Fruit fly (Drosophila melanogaster) whole organism, embryonic: ENCODE data around the gene Cad89D.
A peak's percentile ranks its signal among the peaks of the same experiment; 100 is the strongest.

Experiments
- ATbp ChIP-seq: fragments of 200-800 bp; sonication (Bioruptor generic); optimal IDR thresholded peaks from 2 replicates; lab custom pipeline; 2017; ENCODE audit warnings: missing biosample characterization, mild to moderate bottlenecking, missing genetic modification characterization, missing genetic modification reagents
- CG11504 ChIP-seq: fragments of 200-800 bp; sonication (Bioruptor generic); optimal IDR thresholded peaks from 3 replicates; lab custom pipeline; 2019; ENCODE audit warnings: missing biosample characterization, mild to moderate bottlenecking, missing genetic modification characterization, moderate library complexity
- CG13424 ChIP-seq: fragments of 200-800 bp; sonication (Bioruptor generic); optimal IDR thresholded peaks from 2 replicates; lab custom pipeline; 2019; ENCODE audit warnings: missing biosample characterization, mild to moderate bottlenecking, missing genetic modification characterization, moderate library complexity
- CG14441 ChIP-seq: fragments of 200-800 bp; sonication (Bioruptor generic); IDR thresholded peaks from 2 replicates; pipeline ENCODE4 v1.3.6; 2022; ENCODE audit warnings: missing biosample characterization, missing genetic modification characterization
- CG14710 ChIP-seq: fragments of 200-800 bp; sonication (Bioruptor generic); optimal IDR thresholded peaks from 3 replicates; lab custom pipeline; 2019; ENCODE audit warnings: missing biosample characterization, mild to moderate bottlenecking, missing genetic modification characterization, moderate library complexity
- CG15269 ChIP-seq: fragments of 200-800 bp; sonication (Bioruptor generic); optimal IDR thresholded peaks from 2 replicates; lab custom pipeline; 2018; ENCODE audit warnings: missing biosample characterization, mild to moderate bottlenecking, missing genetic modification characterization, moderate library complexity
- CG17186 ChIP-seq: fragments of 200-800 bp; sonication (Bioruptor generic); optimal IDR thresholded peaks from 3 replicates; lab custom pipeline; 2017; ENCODE audit warnings: missing biosample characterization, missing genetic modification reagents, missing genetic modification characterization
- CG17328 ChIP-seq: fragments of 200-800 bp; sonication (Bioruptor generic); IDR thresholded peaks from 2 replicates; pipeline ENCODE4 v1.3.6; 2022; ENCODE audit warnings: missing biosample characterization, missing genetic modification characterization
- CG17361 ChIP-seq: fragments of 200-800 bp; sonication (Bioruptor generic); IDR thresholded peaks from 3 replicates; pipeline ENCODE4 v1.3.6; 2022; ENCODE audit warnings: missing biosample characterization, missing genetic modification characterization
- CG17829 ChIP-seq: fragments of 200-800 bp; optimal IDR thresholded peaks from 2 replicates; lab custom pipeline; 2019; ENCODE audit warnings: missing biosample characterization, mild to moderate bottlenecking, missing genetic modification characterization, moderate library complexity
- CG18262 ChIP-seq: fragments of 200-800 bp; optimal IDR thresholded peaks from 3 replicates; lab custom pipeline; 2019; ENCODE audit warnings: missing biosample characterization, mild to moderate bottlenecking, missing genetic modification characterization, moderate library complexity
- CG18476 ChIP-seq: fragments of 200-800 bp; sonication (Bioruptor generic); optimal IDR thresholded peaks from 2 replicates; lab custom pipeline; 2016; ENCODE audit warnings: missing biosample characterization, mild to moderate bottlenecking, missing genetic modification characterization
- CG18764 ChIP-seq: fragments of 200-800 bp; sonication (Bioruptor generic); optimal IDR thresholded peaks from 3 replicates; lab custom pipeline; 2016; ENCODE audit warnings: missing biosample characterization, missing genetic modification characterization
- CG2678 ChIP-seq: fragments of 200-800 bp; sonication (Bioruptor generic); optimal IDR thresholded peaks from 3 replicates; lab custom pipeline; 2019; ENCODE audit warnings: missing biosample characterization, mild to moderate bottlenecking, missing genetic modification characterization, moderate library complexity
- CG30403 ChIP-seq: fragments of 200-800 bp; sonication (Bioruptor generic); optimal IDR thresholded peaks from 3 replicates; lab custom pipeline; 2016; ENCODE audit warnings: missing biosample characterization, missing genetic modification characterization
- CG31441 ChIP-seq: fragments of 200-800 bp; sonication (Bioruptor generic); IDR thresholded peaks from 2 replicates; pipeline ENCODE4 v1.3.6; 2022; ENCODE audit warnings: missing biosample characterization, missing genetic modification characterization
- CG4424 ChIP-seq: fragments of 200-800 bp; sonication (Bioruptor generic); optimal IDR thresholded peaks from 3 replicates; lab custom pipeline; 2016; ENCODE audit warnings: missing biosample characterization, missing genetic modification characterization
- CG4820 ChIP-seq: fragments of 200-800 bp; sonication (Bioruptor generic); optimal IDR thresholded peaks from 3 replicates; lab custom pipeline; 2016; ENCODE audit warnings: missing biosample characterization, missing genetic modification characterization
- CG5245 ChIP-seq: fragments of 200-800 bp; sonication (Bioruptor generic); optimal IDR thresholded peaks from 3 replicates; lab custom pipeline; 2016; ENCODE audit warnings: missing biosample characterization, missing genetic modification characterization
- CG7839 ChIP-seq: fragments of 200-800 bp; sonication (Bioruptor generic); optimal IDR thresholded peaks from 3 replicates; lab custom pipeline; 2018; ENCODE audit warnings: missing biosample characterization, mild to moderate bottlenecking, missing genetic modification characterization, moderate library complexity
- CG7928 ChIP-seq: fragments of 200-800 bp; sonication (Bioruptor generic); optimal IDR thresholded peaks from 2 replicates; lab custom pipeline; 2017; ENCODE audit warnings: missing biosample characterization, mild to moderate bottlenecking, missing genetic modification characterization
- CG8924 ChIP-seq: fragments of 200-800 bp; optimal IDR thresholded peaks from 3 replicates; lab custom pipeline; 2019; ENCODE audit warnings: missing biosample characterization, mild to moderate bottlenecking, missing genetic modification characterization, moderate library complexity
- CG9932 ChIP-seq: fragments of 200-800 bp; sonication (Bioruptor generic); IDR thresholded peaks from 2 replicates; pipeline ENCODE4 v1.3.6; 2022; ENCODE audit warnings: missing biosample characterization, missing genetic modification characterization
- CTCF ChIP-seq: fragments of 200-800 bp; sonication (Bioruptor generic); optimal IDR thresholded peaks from 2 replicates; lab custom pipeline; 2017; ENCODE audit warnings: missing biosample characterization, mild to moderate bottlenecking, missing genetic modification characterization, moderate library complexity
- D19A ChIP-seq: fragments of 200-800 bp; optimal IDR thresholded peaks from 3 replicates; lab custom pipeline; 2019; ENCODE audit warnings: missing biosample characterization, mild to moderate bottlenecking, missing genetic modification characterization, moderate library complexity
- Dbx ChIP-seq: fragments of 200-800 bp; sonication (Bioruptor generic); IDR thresholded peaks from 3 replicates; pipeline ENCODE4 v1.3.6; 2022; ENCODE audit warnings: missing biosample characterization, missing genetic modification characterization
- Mad ChIP-seq: fragments of 200-800 bp; sonication (Bioruptor generic); optimal IDR thresholded peaks from 2 replicates; lab custom pipeline; 2016; ENCODE audit warnings: missing biosample characterization, missing genetic modification characterization
- Spps ChIP-seq: fragments of 200-800 bp; sonication (Bioruptor generic); optimal IDR thresholded peaks from 2 replicates; lab custom pipeline; 2018; ENCODE audit warnings: missing biosample characterization, mild to moderate bottlenecking, missing genetic modification characterization
- YL-1 ChIP-seq: fragments of 200-800 bp; sonication (Bioruptor generic); optimal IDR thresholded peaks from 3 replicates; lab custom pipeline; 2017; ENCODE audit warnings: missing biosample characterization, mild to moderate bottlenecking, missing genetic modification characterization
- bcd ChIP-seq: fragments of 200-800 bp; sonication (Bioruptor generic); optimal IDR thresholded peaks from 2 replicates; lab custom pipeline; 2017; ENCODE audit warnings: missing biosample characterization, mild to moderate bottlenecking, missing genetic modification characterization
- dmrt99B ChIP-seq: fragments of 200-800 bp; sonication (Bioruptor generic); optimal IDR thresholded peaks from 2 replicates; lab custom pipeline; 2018; ENCODE audit warnings: missing biosample characterization, mild to moderate bottlenecking, missing genetic modification characterization, moderate library complexity
- gcm ChIP-seq: fragments of 200-800 bp; sonication (Bioruptor generic); optimal IDR thresholded peaks from 2 replicates; lab custom pipeline; 2019; ENCODE audit warnings: missing biosample characterization, mild to moderate bottlenecking, missing genetic modification characterization, moderate library complexity
- gsb-n ChIP-seq: fragments of 200-800 bp; sonication (Bioruptor generic); optimal IDR thresholded peaks from 3 replicates; lab custom pipeline; 2018; ENCODE audit warnings: missing biosample characterization, mild to moderate bottlenecking, missing genetic modification characterization
- lab ChIP-seq: fragments of 200-800 bp; sonication (Bioruptor generic); optimal IDR thresholded peaks from 3 replicates; lab custom pipeline; 2017; ENCODE audit warnings: missing biosample characterization, missing genetic modification characterization, mild to moderate bottlenecking, moderate library complexity, missing genetic modification reagents
- lbe ChIP-seq: fragments of 200-800 bp; sonication (Bioruptor generic); optimal IDR thresholded peaks from 2 replicates; lab custom pipeline; 2016; ENCODE audit warnings: missing biosample characterization, mild to moderate bottlenecking, missing genetic modification characterization
- lola ChIP-seq, 3 experiments: fragments of >200 bp in 2 of 3; fragments of 200-800 bp in 1 of 3; sonication (Bioruptor generic) in 1 of 3; optimal IDR thresholded peaks; 2 replicates each; lab custom pipeline; 2017 to 2019; ENCODE audit warnings: missing biosample characterization in 3 of 3, missing genetic modification characterization in 3 of 3, mild to moderate bottlenecking in 1 of 3, moderate library complexity in 1 of 3
- nerfin-1 ChIP-seq: fragments of 200-800 bp; sonication (Bioruptor generic); optimal IDR thresholded peaks from 3 replicates; lab custom pipeline; 2019; ENCODE audit warnings: missing biosample characterization, mild to moderate bottlenecking, missing genetic modification characterization, moderate library complexity
- oc ChIP-seq: fragments of 200-800 bp; sonication (Bioruptor generic); optimal IDR thresholded peaks from 2 replicates; lab custom pipeline; 2018; ENCODE audit warnings: missing biosample characterization, mild to moderate bottlenecking, missing genetic modification characterization, moderate library complexity
- pan ChIP-seq, 4 experiments: fragments of >200 bp in 3 of 4; fragments of 200-800 bp in 1 of 4; sonication (Bioruptor generic) in 1 of 4; optimal IDR thresholded peaks in 3 of 4; IDR thresholded peaks in 1 of 4; 2 replicates each; pipeline versions ENCODE4 v1.3.6 to Lab custom; 2017 to 2022; ENCODE audit warnings: missing biosample characterization in 2 of 4, missing genetic modification characterization in 2 of 4, mixed read lengths in 1 of 4
- phol ChIP-seq: fragments of 200-800 bp; sonication (Bioruptor generic); optimal IDR thresholded peaks from 3 replicates; lab custom pipeline; 2018; ENCODE audit warnings: missing biosample characterization, mild to moderate bottlenecking, missing genetic modification characterization, moderate library complexity
- sd ChIP-seq: fragments of 200-800 bp; sonication (Bioruptor generic); optimal IDR thresholded peaks from 3 replicates; lab custom pipeline; 2018; ENCODE audit warnings: missing biosample characterization, mild to moderate bottlenecking, missing genetic modification characterization, moderate library complexity
- tap ChIP-seq: fragments of 200-800 bp; optimal IDR thresholded peaks from 3 replicates; lab custom pipeline; 2019; ENCODE audit warnings: missing biosample characterization, mild to moderate bottlenecking, missing genetic modification characterization, moderate library complexity
- trem ChIP-seq: fragments of 200-800 bp; optimal IDR thresholded peaks from 3 replicates; lab custom pipeline; 2019; ENCODE audit warnings: missing biosample characterization, mild to moderate bottlenecking, missing genetic modification characterization, moderate library complexity
- unpg ChIP-seq: fragments of 200-800 bp; sonication (Bioruptor generic); optimal IDR thresholded peaks from 3 replicates; lab custom pipeline; 2018; ENCODE audit warnings: missing biosample characterization, mild to moderate bottlenecking, missing genetic modification characterization, moderate library complexity
- yki ChIP-seq: fragments of >200 bp; optimal IDR thresholded peaks from 3 replicates; lab custom pipeline; 2018

Gene Cad89D

dm6 chr3R:16510128-16510527, 14.9 kb upstream of the Cad89D start (continued):
- TF ChIP-seq tap (tag; lab: Kevin White, UChicago) (peak; percentile 40), CG30403 (GFP tag; lab: Kevin White, UChicago) (peak; percentile 20), trem (tag; lab: Kevin White, UChicago) (peak; percentile 2), CG2678 (tag; lab: Kevin White, UChicago) (peak; percentile 67), CG7928 (GFP tag; lab: Kevin White, UChicago) (no peak), CG4424 (peak; percentile 8), CG17328 (peak; percentile 21; the same call in 1 of the 2 replicates), CG7839 (tag; lab: Kevin White, UChicago) (peak; percentile 60), bcd (GFP tag; lab: Kevin White, UChicago) (peak; percentile 6), gcm (peak; percentile 13), unpg (peak; percentile 63), oc (tag; lab: Kevin White, UChicago) (peak; percentile 45), CTCF (GFP tag; lab: Kevin White, UChicago) (no peak), CG17186 (GFP tag; lab: Kevin White, UChicago) (no peak), nerfin-1 (tag; lab: Kevin White, UChicago) (peak; percentile 30), Dbx (no peak), CG18476 (GFP tag; lab: Kevin White, UChicago) (no peak), CG14441 (GFP tag; lab: Robert Waterston, UW) (no peak), CG14710 (tag; lab: Kevin White, UChicago) (peak; percentile 45), lbe (GFP tag; lab: Kevin White, UChicago) (no peak), sd (tag; lab: Kevin White, UChicago) (no peak), yki (lab: Kevin White, UChicago) (no peak), CG13424 (tag; lab: Kevin White, UChicago) (peak; percentile 43), CG15269 (tag; lab: Kevin White, UChicago) (peak; percentile 30), CG5245 (GFP tag; lab: Kevin White, UChicago) (no peak), D19A (peak; percentile 54), lab (peak; percentile 56), CG18764 (GFP tag; lab: Kevin White, UChicago) (no peak), CG4820 (GFP tag; lab: Kevin White, UChicago) (peak; percentile 10), CG17829 (tag; lab: Kevin White, UChicago) (peak; percentile 44), dmrt99B (tag; lab: Kevin White, UChicago) (peak; percentile 60), pan (optimal IDR thresholded peaks at IDR 0.05; lab: Kevin White, UChicago) (no peak), pan (GFP tag; optimal IDR thresholded peaks at IDR 0.05 in 1 of 2, IDR thresholded peaks at IDR 0.05 in 1 of 2) (peak in 1 of 2 experiments; percentile 45), gsb-n (tag; lab: Kevin White, UChicago) (peak; percentile 53), phol (tag; lab: Kevin White, UChicago) (peak; percentile 59), ATbp (GFP tag; lab: Kevin White, UChicago) (peak; percentile 14), Spps (tag; lab: Kevin White, UChicago) (peak; percentile 14), CG17361 (GFP tag; lab: Robert Waterston, UW) (peak; percentile 47; the same call in 2 of the 3 replicates), Mad (GFP tag; lab: Kevin White, UChicago) (no peak), CG8924 (tag; lab: Kevin White, UChicago) (peak; percentile 60), CG18262 (tag; lab: Kevin White, UChicago) (peak; percentile 67), CG11504 (tag; lab: Kevin White, UChicago) (peak; percentile 75), CG31441 (GFP tag; lab: Robert Waterston, UW) (peak; percentile 64), YL-1 (no peak), lola (GFP tag; optimal IDR thresholded peaks at IDR 0.05; lab: Kevin White, UChicago) (peak in 1 of 3 experiments; percentile 49), CG9932 (GFP tag; lab: Robert Waterston, UW) (peak; percentile 28; the same call in 1 of the 2 replicates)
